Worm (Caenorhabditis elegans) whole organism, L2 larva: Measurements from ENCODE around the gene K02E2.7.
A peak's percentile ranks its signal among the peaks of the same experiment; 100 is the strongest.

Source experiments
- C34F6.9 ChIP-seq: fragments of 150-350 bp; optimal IDR thresholded peaks from 2 replicates; lab custom pipeline; 2014; ENCODE audit warnings: missing biosample characterization, missing genetic modification characterization
- F13H6.1 ChIP-seq: sonication (generic microtip); optimal IDR thresholded peaks from 2 replicates; lab custom pipeline; 2016; ENCODE audit warnings: missing genetic modification characterization, missing compliant biosample characterization
- Y55F3AM.14 ChIP-seq: fragments of 200-800 bp; sonication (Bioruptor generic); optimal IDR thresholded peaks from 2 replicates; lab custom pipeline; 2018; ENCODE audit warnings: mild to moderate bottlenecking, missing genetic modification characterization, missing compliant biosample characterization
- ZK546.5 ChIP-seq: sonication (generic microtip); optimal IDR thresholded peaks from 2 replicates; lab custom pipeline; 2017; ENCODE audit warnings: missing biosample characterization, missing genetic modification characterization
- alr-1 ChIP-seq: fragments of 150-350 bp; optimal IDR thresholded peaks from 2 replicates; lab custom pipeline; 2014; ENCODE audit warnings: missing biosample characterization, missing genetic modification characterization
- blmp-1 ChIP-seq: sonication (generic microtip); optimal IDR thresholded peaks from 2 replicates; lab custom pipeline; 2017; ENCODE audit warnings: missing genetic modification characterization, mild to moderate bottlenecking, missing compliant biosample characterization, antibody characterized with exemption, moderate library complexity; ENCODE audit not compliant: insufficient read depth
- ceh-16 ChIP-seq: fragments of 150-350 bp; optimal IDR thresholded peaks from 2 replicates; lab custom pipeline; 2014; ENCODE audit warnings: missing biosample characterization, missing genetic modification characterization
- crh-2 ChIP-seq: sonication (generic microtip); optimal IDR thresholded peaks from 2 replicates; lab custom pipeline; 2017; ENCODE audit warnings: missing biosample characterization, missing genetic modification characterization
- dmd-4 ChIP-seq: sonication (generic microtip); optimal IDR thresholded peaks from 2 replicates; lab custom pipeline; 2017; ENCODE audit warnings: missing biosample characterization, missing genetic modification characterization
- egl-27 ChIP-seq: sonication (generic microtip); optimal IDR thresholded peaks from 3 replicates; lab custom pipeline; 2017; ENCODE audit warnings: missing biosample characterization, missing genetic modification reagents, missing genetic modification characterization
- elt-3 ChIP-seq: sonication (generic microtip); optimal IDR thresholded peaks from 2 replicates; lab custom pipeline; 2017; ENCODE audit warnings: missing biosample characterization, missing genetic modification characterization
- fos-1 ChIP-seq: fragments of 150-350 bp; optimal IDR thresholded peaks from 2 replicates; lab custom pipeline; 2014; ENCODE audit warnings: missing biosample characterization, missing genetic modification characterization
- gmeb-1 ChIP-seq: fragments of 150-350 bp; optimal IDR thresholded peaks from 2 replicates; lab custom pipeline; 2014; ENCODE audit warnings: missing biosample characterization, missing genetic modification characterization
- lin-11 ChIP-seq: fragments of 150-350 bp; sonication (generic microtip); optimal IDR thresholded peaks from 2 replicates; lab custom pipeline; 2014; ENCODE audit warnings: missing biosample characterization, missing genetic modification characterization, inconsistent platforms, mixed read lengths
- lin-13 ChIP-seq: fragments of 150-350 bp; optimal IDR thresholded peaks from 2 replicates; lab custom pipeline; 2014; ENCODE audit warnings: missing biosample characterization, missing genetic modification reagents, missing genetic modification characterization
- lin-39 ChIP-seq: fragments of 150-350 bp; optimal IDR thresholded peaks from 2 replicates; lab custom pipeline; 2014; ENCODE audit warnings: missing biosample characterization, missing genetic modification reagents, missing genetic modification characterization
- lsy-2 ChIP-seq, 2 experiments: fragments of 150-350 bp in 1 of 2; sonication (generic microtip) in 1 of 2; optimal IDR thresholded peaks; 2 replicates each; lab custom pipeline; 2014 to 2017; ENCODE audit warnings: missing biosample characterization in 2 of 2, missing genetic modification characterization in 2 of 2
- mdl-1 ChIP-seq, 2 experiments: fragments of 150-350 bp in 1 of 2; sonication (generic microtip) in 1 of 2; optimal IDR thresholded peaks; 2 replicates each; lab custom pipeline; 2017; ENCODE audit warnings: missing biosample characterization in 2 of 2, missing genetic modification characterization in 2 of 2
- nhr-10 ChIP-seq: sonication (generic microtip); optimal IDR thresholded peaks from 2 replicates; lab custom pipeline; 2017; ENCODE audit warnings: missing biosample characterization, missing genetic modification characterization
- nhr-11 ChIP-seq: fragments of 150-350 bp; optimal IDR thresholded peaks from 2 replicates; lab custom pipeline; 2014; ENCODE audit warnings: missing biosample characterization, missing genetic modification characterization
- nhr-12 ChIP-seq: fragments of 150-350 bp; optimal IDR thresholded peaks from 2 replicates; lab custom pipeline; 2014; ENCODE audit warnings: missing biosample characterization, missing genetic modification characterization
- nhr-129 ChIP-seq: fragments of 150-350 bp; optimal IDR thresholded peaks from 2 replicates; lab custom pipeline; 2014; ENCODE audit warnings: missing biosample characterization, missing genetic modification characterization
- nhr-21 ChIP-seq: fragments of 150-350 bp; optimal IDR thresholded peaks from 2 replicates; lab custom pipeline; 2014; ENCODE audit warnings: missing biosample characterization, missing genetic modification characterization
- nhr-23 ChIP-seq: fragments of 150-350 bp; optimal IDR thresholded peaks from 2 replicates; lab custom pipeline; 2014; ENCODE audit warnings: missing biosample characterization, missing genetic modification reagents, missing genetic modification characterization
- nhr-25 ChIP-seq: fragments of 150-350 bp; sonication (generic microtip); optimal IDR thresholded peaks from 3 replicates; lab custom pipeline; 2014; ENCODE audit warnings: missing biosample characterization, missing genetic modification characterization
- nhr-6 ChIP-seq: fragments of 150-350 bp; optimal IDR thresholded peaks from 2 replicates; lab custom pipeline; 2014; ENCODE audit warnings: missing biosample characterization, missing genetic modification characterization
- nhr-77 ChIP-seq: fragments of 150-350 bp; optimal IDR thresholded peaks from 2 replicates; lab custom pipeline; 2014; ENCODE audit warnings: missing biosample characterization, missing genetic modification characterization
- peb-1 ChIP-seq: fragments of 150-350 bp; optimal IDR thresholded peaks from 2 replicates; lab custom pipeline; 2014; ENCODE audit warnings: missing biosample characterization, missing genetic modification characterization
- sem-4 ChIP-seq: fragments of 150-350 bp; optimal IDR thresholded peaks from 2 replicates; lab custom pipeline; 2014; ENCODE audit warnings: missing biosample characterization, missing genetic modification reagents, missing genetic modification characterization
- skn-1 ChIP-seq: sonication (generic microtip); optimal IDR thresholded peaks from 2 replicates; lab custom pipeline; 2017; ENCODE audit warnings: missing biosample characterization, missing genetic modification characterization
- sma-3 ChIP-seq: sonication (generic microtip); optimal IDR thresholded peaks from 2 replicates; lab custom pipeline; 2016; ENCODE audit warnings: missing genetic modification reagents, missing genetic modification characterization, missing compliant biosample characterization
- sma-9 ChIP-seq, 2 experiments: fragments of 150-350 bp in 1 of 2; sonication (generic microtip) in 1 of 2; optimal IDR thresholded peaks; 2 replicates each; lab custom pipeline; 2014 to 2016; ENCODE audit warnings: missing genetic modification characterization in 2 of 2, mild to moderate bottlenecking in 1 of 2, missing biosample characterization in 1 of 2, missing compliant biosample characterization in 1 of 2, missing genetic modification reagents in 1 of 2, moderate library complexity in 1 of 2
- snpc-4 ChIP-seq: fragments of 150-350 bp; optimal IDR thresholded peaks from 2 replicates; lab custom pipeline; 2014; ENCODE audit warnings: missing biosample characterization, missing genetic modification characterization
- unc-39 ChIP-seq: fragments of 150-350 bp; optimal IDR thresholded peaks from 2 replicates; lab custom pipeline; 2014; ENCODE audit warnings: missing biosample characterization, missing genetic modification characterization
- unc-55 ChIP-seq: fragments of 150-350 bp; sonication (generic microtip); optimal IDR thresholded peaks from 3 replicates; lab custom pipeline; 2014; ENCODE audit warnings: missing biosample characterization, missing genetic modification reagents, missing genetic modification characterization
- unc-62 ChIP-seq: fragments of 150-350 bp; optimal IDR thresholded peaks from 2 replicates; lab custom pipeline; 2014; ENCODE audit warnings: missing biosample characterization, missing genetic modification reagents, missing genetic modification characterization
- zag-1 ChIP-seq: fragments of 150-350 bp; optimal IDR thresholded peaks from 2 replicates; lab custom pipeline; 2014; ENCODE audit warnings: missing biosample characterization, missing genetic modification characterization
- ztf-11 ChIP-seq: sonication (generic microtip); optimal IDR thresholded peaks from 2 replicates; lab custom pipeline; 2017; ENCODE audit warnings: missing biosample characterization, missing genetic modification characterization
- ztf-4 ChIP-seq: fragments of 150-350 bp; optimal IDR thresholded peaks from 2 replicates; lab custom pipeline; 2014; ENCODE audit warnings: missing biosample characterization, missing genetic modification characterization

K02E2.7 gene

ce11 chrV:20386942-20387341, at the start of gene K02E2.7:
Gene K02E2.7 (minus strand): TSS chrV:20387042.
- TF ChIP-seq lin-39 (tag; lab: Kevin White, UChicago) (no peak), ZK546.5 (tag; lab: Kevin White, UChicago) (no peak), nhr-129 (no peak), F13H6.1 (tag; lab: Kevin White, UChicago) (no peak), nhr-23 (tag; lab: Kevin White, UChicago) (no peak), elt-3 (tag; lab: Kevin White, UChicago) (no peak), nhr-10 (no peak), nhr-77 (no peak), unc-62 (GFP tag; lab: Kevin White, UChicago) (no peak), nhr-21 (tag; lab: Kevin White, UChicago) (no peak), ceh-16 (tag; lab: Kevin White, UChicago) (no peak), dmd-4 (tag; lab: Kevin White, UChicago) (no peak), alr-1 (tag; lab: Kevin White, UChicago) (no peak), lin-11 (tag; lab: Kevin White, UChicago) (no peak)

- TF ChIP-seq unc-55 (GFP tag; lab: Kevin White, UChicago), result peak; percentile 32
- peak; percentile 16 for TF ChIP-seq gmeb-1 (tag; lab: Kevin White, UChicago)
These were observed 44.5 kb upstream of the K02E2.7 start for ce11 chrV:20431390-20431789.

DNA sequence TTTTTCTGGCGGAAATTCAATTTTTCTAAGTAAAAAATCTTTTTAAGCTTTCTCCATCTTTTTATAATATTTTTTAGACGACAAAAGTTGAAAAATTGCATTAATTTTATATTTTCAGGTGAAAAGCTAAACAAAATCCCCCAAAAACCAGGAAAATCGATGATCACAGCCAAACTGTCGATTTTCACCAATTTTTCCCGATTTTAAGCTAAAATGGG, 38.2 kb upstream of the K02E2.7 start, which contains the start of the genes fce-2 and F48F5.8:
Gene fce-2, plus strand, starts transcription at position 119 of the 218 bp plus-strand sequence.
Gene F48F5.8, plus strand, starts transcription at position 160 of the 218 bp plus-strand sequence.
- no peak for TF ChIP-seq zag-1 (tag; lab: Kevin White, UChicago)
- TF ChIP-seq ztf-11, result no peak
- no peak for TF ChIP-seq sem-4 (tag; lab: Kevin White, UChicago)
- TF ChIP-seq lin-11 (tag; lab: Kevin White, UChicago), result no peak
- TF ChIP-seq nhr-11, result no peak
- no peak for TF ChIP-seq nhr-129
- TF ChIP-seq unc-39 (tag; lab: Kevin White, UChicago), result no peak
- no peak for TF ChIP-seq egl-27 (tag; lab: Kevin White, UChicago)
- no peak for TF ChIP-seq snpc-4 (tag; lab: Kevin White, UChicago)

DNA sequence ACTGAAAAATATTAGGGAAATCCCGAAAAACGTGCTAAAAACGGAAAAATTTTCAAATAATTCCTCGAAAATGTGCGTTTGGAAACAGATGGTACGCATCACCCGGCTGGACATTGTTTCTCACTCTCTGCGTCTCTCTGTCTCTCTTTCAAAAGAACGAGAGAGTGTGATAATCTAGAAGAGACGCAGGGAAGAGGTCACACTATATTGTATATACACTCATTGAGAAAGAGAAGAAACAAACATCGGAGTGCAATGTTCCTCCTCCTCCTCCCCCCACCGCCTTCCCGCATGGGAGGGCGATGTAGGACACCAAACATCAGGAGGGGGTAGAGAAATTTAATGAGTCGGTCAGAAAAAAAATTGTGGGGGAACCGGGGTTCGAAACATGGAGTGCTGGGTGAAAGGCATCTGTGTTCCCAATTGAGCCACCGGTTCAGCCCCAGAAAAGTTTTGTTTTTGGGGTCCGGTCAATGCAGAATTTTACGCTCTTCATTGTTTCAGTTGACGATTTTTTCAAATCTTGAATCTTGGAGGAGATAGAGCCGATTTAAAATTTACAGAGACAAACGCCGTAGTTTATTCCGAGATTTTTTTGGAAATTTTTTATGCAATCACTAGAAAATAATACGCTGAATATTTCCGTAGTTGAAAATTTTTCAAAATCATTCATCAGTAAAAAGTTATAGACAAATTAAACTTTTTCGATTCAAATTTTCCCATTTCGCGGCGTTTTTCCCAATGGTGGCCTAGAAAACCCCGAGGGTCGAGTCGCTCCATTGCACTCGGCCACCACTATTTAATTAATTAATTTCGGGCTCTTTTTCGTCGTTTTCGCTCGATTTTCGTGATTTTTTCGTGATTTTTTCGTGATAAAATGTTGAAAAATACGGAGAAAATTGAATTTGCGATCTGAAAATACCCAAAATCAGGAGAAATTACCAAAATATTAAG, 37.7 kb upstream of the K02E2.7 start:
- TF ChIP-seq nhr-129 (peak; percentile 45), skn-1 (tag; lab: Kevin White, UChicago) (no peak), unc-55 (GFP tag; lab: Kevin White, UChicago) (peak; percentile 72), nhr-12 (tag; lab: Kevin White, UChicago) (no peak), fos-1 (tag; lab: Kevin White, UChicago) (peak; percentile 60), ztf-4 (tag; lab: Kevin White, UChicago) (no peak), blmp-1 (tag; lab: Kevin White, UChicago) (peak; percentile 48), mdl-1 (tag; optimal IDR thresholded peaks at IDR 0.05; lab: Kevin White, UChicago) (peak in 1 of 2 experiments; percentile 38), ceh-16 (tag; lab: Kevin White, UChicago) (no peak), nhr-25 (tag; lab: Kevin White, UChicago) (peak; percentile 66), gmeb-1 (tag; lab: Kevin White, UChicago) (peak; percentile 86), Y55F3AM.14 (no peak), nhr-11 (no peak), zag-1 (tag; lab: Kevin White, UChicago) (no peak), lin-13 (peak; percentile 48), F13H6.1 (tag; lab: Kevin White, UChicago) (peak; percentile 75), nhr-23 (tag; lab: Kevin White, UChicago) (no peak), sem-4 (tag; lab: Kevin White, UChicago) (peak; percentile 6), sma-3 (peak; percentile 39), lsy-2 (tag; optimal IDR thresholded peaks at IDR 0.05; lab: Kevin White, UChicago) (peak; percentile 27 to 47), snpc-4 (tag; lab: Kevin White, UChicago) (peak; percentile 19), ZK546.5 (tag; lab: Kevin White, UChicago) (no peak), crh-2 (tag; lab: Kevin White, UChicago) (peak; percentile 28), lin-11 (tag; lab: Kevin White, UChicago) (no peak), peb-1 (tag; lab: Kevin White, UChicago) (no peak), egl-27 (tag; lab: Kevin White, UChicago) (peak; percentile 49), nhr-21 (tag; lab: Kevin White, UChicago) (peak; percentile 39), sma-9 (GFP tag; optimal IDR thresholded peaks at IDR 0.05; lab: Kevin White, UChicago) (peak; percentile 96), sma-9 (tag; optimal IDR thresholded peaks at IDR 0.05; lab: Kevin White, UChicago) (no peak), ztf-11 (no peak), nhr-77 (no peak), nhr-6 (tag; lab: Kevin White, UChicago) (peak; percentile 30), C34F6.9 (tag; lab: Kevin White, UChicago) (peak; percentile 53)
